Worm (Caenorhabditis elegans) whole organism, L3 larva: ENCODE results near the gene rpn-9.

Experiments
- R02D3.7 ChIP-seq: fragments of 150-350 bp; optimal IDR thresholded peaks from 2 replicates; lab custom pipeline; 2014; ENCODE audit warnings: missing biosample characterization, missing genetic modification characterization
- ama-1 ChIP-seq: fragments of 150-350 bp; optimal IDR thresholded peaks from 2 replicates; lab custom pipeline; 2018
- ceh-16 ChIP-seq: sonication (generic microtip); optimal IDR thresholded peaks from 2 replicates; lab custom pipeline; 2017; ENCODE audit warnings: missing biosample characterization, missing genetic modification characterization
- ceh-28 ChIP-seq: fragments of 150-350 bp; optimal IDR thresholded peaks from 2 replicates; lab custom pipeline; 2014; ENCODE audit warnings: missing biosample characterization, missing genetic modification reagents, missing genetic modification characterization
- ceh-82 ChIP-seq: fragments of 150-350 bp; optimal IDR thresholded peaks from 2 replicates; lab custom pipeline; 2014; ENCODE audit warnings: missing biosample characterization, missing genetic modification characterization
- daf-12 ChIP-seq: fragments of 150-350 bp; optimal IDR thresholded peaks from 2 replicates; lab custom pipeline; 2014; ENCODE audit warnings: missing biosample characterization, missing genetic modification reagents, missing genetic modification characterization
- elt-1 ChIP-seq: fragments of 150-350 bp; optimal IDR thresholded peaks from 2 replicates; lab custom pipeline; 2014; ENCODE audit warnings: missing biosample characterization, missing genetic modification characterization
- fkh-2 ChIP-seq: fragments of 150-350 bp; optimal IDR thresholded peaks from 2 replicates; lab custom pipeline; 2014; ENCODE audit warnings: missing biosample characterization, missing genetic modification reagents, missing genetic modification characterization
- hmg-11 ChIP-seq: sonication (generic microtip); optimal IDR thresholded peaks from 2 replicates; lab custom pipeline; 2016; ENCODE audit warnings: missing genetic modification characterization, missing compliant biosample characterization
- jun-1 ChIP-seq: fragments of 150-350 bp; optimal IDR thresholded peaks from 2 replicates; lab custom pipeline; 2014; ENCODE audit warnings: missing biosample characterization, missing genetic modification reagents, missing genetic modification characterization
- mml-1 ChIP-seq: fragments of 150-350 bp; sonication (generic microtip); optimal IDR thresholded peaks from 3 replicates; lab custom pipeline; 2014; ENCODE audit warnings: missing biosample characterization, missing genetic modification characterization
- nfya-1 ChIP-seq: sonication (generic microtip); optimal IDR thresholded peaks from 2 replicates; lab custom pipeline; 2017; ENCODE audit warnings: missing genetic modification characterization, mild to moderate bottlenecking, missing compliant biosample characterization, antibody characterized with exemption, moderate library complexity; ENCODE audit not compliant: insufficient read depth
- nhr-25 ChIP-seq: sonication (generic microtip); optimal IDR thresholded peaks from 2 replicates; lab custom pipeline; 2017; ENCODE audit warnings: missing biosample characterization, missing genetic modification characterization
- nhr-28 ChIP-seq: fragments of 150-350 bp; optimal IDR thresholded peaks from 2 replicates; lab custom pipeline; 2014; ENCODE audit warnings: missing biosample characterization, missing genetic modification characterization
- nhr-77 ChIP-seq: fragments of 150-350 bp; optimal IDR thresholded peaks from 2 replicates; lab custom pipeline; 2014; ENCODE audit warnings: missing biosample characterization, missing genetic modification characterization
- pqm-1 ChIP-seq: fragments of 150-350 bp; optimal IDR thresholded peaks from 2 replicates; lab custom pipeline; 2017; ENCODE audit warnings: missing biosample characterization, missing genetic modification characterization, inconsistent platforms
- sea-2 ChIP-seq: fragments of 150-350 bp; sonication (generic microtip); optimal IDR thresholded peaks from 4 replicates; lab custom pipeline; 2014; ENCODE audit warnings: missing biosample characterization, missing genetic modification reagents, missing genetic modification characterization
- unc-62 ChIP-seq: fragments of 150-350 bp; sonication (generic microtip); optimal IDR thresholded peaks from 4 replicates; lab custom pipeline; 2014; ENCODE audit warnings: missing biosample characterization, missing genetic modification reagents, missing genetic modification characterization

rpn-9 gene

DNA sequence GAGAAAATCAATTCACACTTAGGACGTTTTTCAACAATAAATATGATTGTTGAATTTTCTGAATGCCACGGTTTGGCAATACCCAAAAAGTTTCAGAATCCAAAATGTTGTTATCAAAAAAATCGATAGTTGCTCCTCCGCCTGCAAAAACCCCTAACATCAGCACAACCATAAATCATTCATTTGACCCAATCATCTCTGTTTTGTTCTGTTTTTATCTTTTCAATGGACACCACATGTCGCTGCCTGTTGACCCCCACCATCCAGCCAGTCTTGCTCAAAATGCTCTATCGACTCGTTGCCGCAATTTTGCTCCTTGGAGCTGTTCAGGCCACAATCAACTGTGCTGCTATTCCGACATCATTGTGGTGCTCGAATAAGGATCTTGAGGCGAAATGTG, 50.7 kb downstream of the rpn-9 start, which contains the start of gene F37H8.5:
F37H8.5 (plus strand) TSS at position 181 of the 400 bp plus-strand sequence.
- TF ChIP-seq nhr-25 (tag; lab: Kevin White, UChicago): no peak
- no peak for TF ChIP-seq ama-1 (lab: Kevin White, UChicago)
- no peak for TF ChIP-seq ceh-16 (tag; lab: Kevin White, UChicago)
- no peak for TF ChIP-seq nhr-28 (tag; lab: Kevin White, UChicago)
- TF ChIP-seq unc-62 (GFP tag; lab: Kevin White, UChicago): no peak
- no peak for TF ChIP-seq daf-12
- no peak for TF ChIP-seq ceh-28 (tag; lab: Kevin White, UChicago)
- no peak for TF ChIP-seq R02D3.7 (tag; lab: Kevin White, UChicago)
- no peak for TF ChIP-seq nhr-77 (tag; lab: Kevin White, UChicago)
- TF ChIP-seq sea-2 (GFP tag; lab: Kevin White, UChicago): no peak
- TF ChIP-seq mml-1: no peak
- no peak for TF ChIP-seq pqm-1 (tag; lab: Kevin White, UChicago)
- no peak for TF ChIP-seq hmg-11 (tag; lab: Kevin White, UChicago)
- no peak for TF ChIP-seq jun-1 (tag; lab: Kevin White, UChicago)
- no peak for TF ChIP-seq nfya-1
- no peak for TF ChIP-seq ceh-82
- TF ChIP-seq elt-1 (tag; lab: Kevin White, UChicago): no peak
- no peak for TF ChIP-seq fkh-2 (tag; lab: Kevin White, UChicago)
- TF ChIP-seq, all 47 proteins: peak for 0
